Worm (Caenorhabditis elegans): ENCODE measurements around the gene eef-1A.1.

ce11 chrIII:6939523-6939922 is 32.0 kb downstream of the eef-1A.1 start, which contains the start of gene F57B9.3:
- TF ChIP-seq pha-4 (tag; optimal IDR thresholded peaks at IDR 0.05) = peak; percentile 43
- no peak for TF ChIP-seq ztf-11 (tag; optimal IDR thresholded peaks at IDR 0.05)
- no peak for TF ChIP-seq daf-12 (tag; optimal IDR thresholded peaks at IDR 0.05)
- TF ChIP-seq pqm-1 (tag; optimal IDR thresholded peaks at IDR 0.05) = no peak
- no peak for TF ChIP-seq ZK546.5 (tag; optimal IDR thresholded peaks at IDR 0.05)
- TF ChIP-seq ztf-4 (tag; optimal IDR thresholded peaks at IDR 0.05) = no peak
- TF ChIP-seq R02D3.7 (tag; optimal IDR thresholded peaks at IDR 0.05) = no peak

Data from whole organism, L3 larva.